Worm (Caenorhabditis elegans): ENCODE data around the gene K07F5.17.

Gene K07F5.17

ce11 chrIV:9884257-9884656, 42.1 kb downstream of the K07F5.17 start, which contains the start of the genes prp-18 and mccc-1:
Gene prp-18, minus strand, starts transcription at chrIV:9884383.
Gene mccc-1, plus strand, starts transcription at chrIV:9884570.
- TF ChIP-seq lin-15B (tag; optimal IDR thresholded peaks at IDR 0.05) (peak; percentile 78), hmg-11 (tag; optimal IDR thresholded peaks at IDR 0.05) (peak; percentile 19), egl-5 (tag; optimal IDR thresholded peaks at IDR 0.05) (peak; percentile 64), pqm-1 (tag; optimal IDR thresholded peaks at IDR 0.05) (peak; percentile 13), jun-1 (tag; optimal IDR thresholded peaks at IDR 0.05) (no peak), fkh-2 (tag; optimal IDR thresholded peaks at IDR 0.05) (no peak), elt-2 (tag; optimal IDR thresholded peaks at IDR 0.05) (peak; percentile 34), snpc-4 (tag; optimal IDR thresholded peaks at IDR 0.05) (peak; percentile 61), eor-1 (tag; optimal IDR thresholded peaks at IDR 0.05) (no peak), lin-39 (tag; optimal IDR thresholded peaks at IDR 0.05) (peak; percentile 59)

ce11 chrIV:9889857-9890256, 47.7 kb downstream of the K07F5.17 start, which contains the start of gene ttbk-3:
Gene ttbk-3, minus strand, starts transcription at chrIV:9889957.
- no peak for TF ChIP-seq unc-62 (GFP tag; optimal IDR thresholded peaks at IDR 0.05)
- no peak for TF ChIP-seq ztf-4 (tag; optimal IDR thresholded peaks at IDR 0.05)
- no peak for TF ChIP-seq nhr-76 (tag; optimal IDR thresholded peaks at IDR 0.05)
- TF ChIP-seq elt-2 (tag; optimal IDR thresholded peaks at IDR 0.05), result no peak
- TF ChIP-seq mdl-1 (tag; optimal IDR thresholded peaks at IDR 0.05), result no peak
- no peak for TF ChIP-seq pha-4 (tag; optimal IDR thresholded peaks at IDR 0.05)
- TF ChIP-seq skn-1 (tag; optimal IDR thresholded peaks at IDR 0.05), result no peak

- TF ChIP-seq nfya-1 (tag; optimal IDR thresholded peaks at IDR 0.05; ENCODE audit: insufficient read depth) (no peak), sea-2 (GFP tag; optimal IDR thresholded peaks at IDR 0.05) (no peak), ceh-16 (tag; optimal IDR thresholded peaks at IDR 0.05) (no peak), mdl-1 (tag; optimal IDR thresholded peaks at IDR 0.05) (no peak), elt-3 (tag; optimal IDR thresholded peaks at IDR 0.05) (no peak), snpc-4 (tag; optimal IDR thresholded peaks at IDR 0.05) (no peak), elt-2 (tag; optimal IDR thresholded peaks at IDR 0.05) (no peak), unc-39 (tag; optimal IDR thresholded peaks at IDR 0.05) (no peak), tbx-2 (tag; optimal IDR thresholded peaks at IDR 0.05) (no peak), daf-12 (tag; optimal IDR thresholded peaks at IDR 0.05) (no peak), pqm-1 (tag; optimal IDR thresholded peaks at IDR 0.05) (no peak), ztf-4 (tag; optimal IDR thresholded peaks at IDR 0.05) (no peak), nhr-11 (tag; optimal IDR thresholded peaks at IDR 0.05) (no peak), nhr-77 (tag; optimal IDR thresholded peaks at IDR 0.05) (no peak), ceh-28 (tag; optimal IDR thresholded peaks at IDR 0.05) (no peak), nhr-23 (tag; optimal IDR thresholded peaks at IDR 0.05) (no peak), ceh-9 (tag; optimal IDR thresholded peaks at IDR 0.05) (no peak), jun-1 (tag; optimal IDR thresholded peaks at IDR 0.05) (no peak), R02D3.7 (tag; optimal IDR thresholded peaks at IDR 0.05) (no peak)
These were observed 49.8 kb downstream of the K07F5.17 start, which contains the start of gene F32B6.4 for ce11 chrIV:9891938-9892337. Gene F32B6.4, minus strand, starts transcription at chrIV:9892038.
